Worm (Caenorhabditis elegans) whole organism, mixed stage, embryonic: ENCODE measurements around the gene efn-2.

ENCODE experiments used
- blmp-1 ChIP-seq: fragments of 150-350 bp; optimal IDR thresholded peaks from 2 replicates; lab custom pipeline; 2014; ENCODE audit warnings: missing biosample characterization, missing genetic modification characterization
- elt-1 ChIP-seq: sonication (generic microtip); optimal IDR thresholded peaks from 2 replicates; lab custom pipeline; 2017; ENCODE audit warnings: missing genetic modification characterization, mild to moderate bottlenecking, missing compliant biosample characterization, antibody characterized with exemption, moderate library complexity, borderline replicate concordance; ENCODE audit not compliant: insufficient read depth
- elt-3 ChIP-seq: fragments of 150-350 bp; optimal IDR thresholded peaks from 2 replicates; lab custom pipeline; 2014; ENCODE audit warnings: missing biosample characterization, missing genetic modification characterization
- hlh-1 ChIP-seq: fragments of 150-350 bp; optimal IDR thresholded peaks from 2 replicates; lab custom pipeline; 2014; ENCODE audit warnings: missing biosample characterization, missing genetic modification reagents, missing genetic modification characterization
- mab-5 ChIP-seq: fragments of 150-350 bp; optimal IDR thresholded peaks from 2 replicates; lab custom pipeline; 2014; ENCODE audit warnings: missing biosample characterization, missing genetic modification characterization
- mls-2 ChIP-seq: sonication (generic microtip); optimal IDR thresholded peaks from 2 replicates; lab custom pipeline; 2016; ENCODE audit warnings: mild to moderate bottlenecking, missing genetic modification characterization, moderate library complexity, missing compliant biosample characterization
- nhr-12 ChIP-seq: fragments of 150-350 bp; optimal IDR thresholded peaks from 2 replicates; lab custom pipeline; 2014; ENCODE audit warnings: missing biosample characterization, missing genetic modification characterization
- nhr-237 ChIP-seq: fragments of 150-350 bp; optimal IDR thresholded peaks from 2 replicates; lab custom pipeline; 2014; ENCODE audit warnings: missing biosample characterization, missing genetic modification characterization
- nhr-28 ChIP-seq: fragments of 150-350 bp; optimal IDR thresholded peaks from 2 replicates; lab custom pipeline; 2014; ENCODE audit warnings: missing biosample characterization, missing genetic modification characterization
- nhr-76 ChIP-seq: sonication (generic microtip); optimal IDR thresholded peaks from 2 replicates; lab custom pipeline; 2017; ENCODE audit warnings: missing biosample characterization, missing genetic modification characterization
- sem-2 ChIP-seq: fragments of 200-800 bp; sonication (Bioruptor generic); optimal IDR thresholded peaks from 2 replicates; lab custom pipeline; 2018; ENCODE audit warnings: mild to moderate bottlenecking, missing genetic modification characterization, missing compliant biosample characterization
- snpc-4 ChIP-seq: fragments of 150-350 bp; optimal IDR thresholded peaks from 2 replicates; lab custom pipeline; 2014; ENCODE audit warnings: missing biosample characterization, missing genetic modification characterization
- unc-62 ChIP-seq: fragments of 150-350 bp; optimal IDR thresholded peaks from 2 replicates; lab custom pipeline; 2014; ENCODE audit warnings: missing biosample characterization, missing genetic modification reagents, missing genetic modification characterization
- ztf-11 ChIP-seq: fragments of 150-350 bp; optimal IDR thresholded peaks from 2 replicates; lab custom pipeline; 2014; ENCODE audit warnings: missing biosample characterization, missing genetic modification characterization

Gene efn-2

DNA sequence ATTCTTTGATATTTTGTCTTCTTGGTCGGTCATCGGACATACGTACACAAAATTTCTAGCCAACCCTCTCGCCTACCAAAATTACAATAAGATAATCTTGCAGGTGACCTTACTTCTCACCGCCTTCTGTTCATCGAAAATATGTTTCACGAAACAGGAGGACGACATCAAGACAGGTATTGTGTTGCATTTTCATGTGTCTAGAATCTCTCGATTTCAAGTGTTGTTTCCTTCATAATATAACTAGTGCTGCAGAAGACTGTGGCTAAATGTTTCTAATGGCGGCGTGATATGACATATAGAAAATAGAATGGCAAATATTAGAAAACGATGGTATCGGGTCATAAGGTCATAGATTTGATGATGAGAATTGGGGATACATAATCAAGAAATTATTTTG lies 40.9 kb downstream of the efn-2 start:
- TF ChIP-seq elt-1 (tag; lab: Kevin White, UChicago) (no peak), nhr-237 (tag; lab: Kevin White, UChicago) (no peak), mls-2 (no peak), hlh-1 (tag; lab: Kevin White, UChicago) (no peak)
- TF ChIP-seq, all 35 proteins: peak for 0

DNA sequence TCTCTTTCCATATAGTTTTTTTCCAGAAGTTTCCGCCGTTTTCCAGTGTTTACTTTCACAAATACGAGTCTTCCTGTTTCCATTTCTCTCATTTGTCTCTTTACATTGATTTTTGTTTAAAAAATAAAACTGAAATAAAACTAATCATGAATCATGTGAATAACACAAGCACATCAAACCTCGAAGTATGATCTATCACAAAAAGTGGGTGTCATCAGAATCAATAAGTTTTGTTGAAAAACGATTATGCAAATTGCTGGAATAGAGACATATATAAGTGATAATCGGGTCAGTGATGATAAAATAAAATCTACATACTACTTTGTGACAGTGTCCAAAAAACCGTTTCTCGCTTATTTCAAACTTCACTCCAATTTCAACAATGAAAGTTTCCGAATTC lies 44.7 kb downstream of the efn-2 start, which contains the start of gene R09H10.7:
Gene R09H10.7, plus strand, starts transcription at position 301 of the 400 bp plus-strand sequence.
- no peak for TF ChIP-seq unc-62 (GFP tag; lab: Kevin White, UChicago)
- no peak for TF ChIP-seq snpc-4
- no peak for TF ChIP-seq sem-2
- no peak for TF ChIP-seq mls-2
- TF ChIP-seq elt-3, result no peak
- TF ChIP-seq nhr-28 (tag; lab: Kevin White, UChicago), result no peak
- no peak for TF ChIP-seq ztf-11 (tag; lab: Kevin White, UChicago)
- no peak for TF ChIP-seq nhr-12 (tag; lab: Kevin White, UChicago)
- TF ChIP-seq elt-1 (tag; lab: Kevin White, UChicago), result no peak
- no peak for TF ChIP-seq mab-5
- TF ChIP-seq nhr-76 (tag; lab: Kevin White, UChicago), result no peak
- TF ChIP-seq nhr-237 (tag; lab: Kevin White, UChicago), result no peak
- TF ChIP-seq blmp-1 (tag; lab: Kevin White, UChicago), result no peak
